Fruit fly (Drosophila melanogaster) Kc167 (cell line): Measurements from ENCODE around the gene CG4115.

Source experiments
- Myc ChIP-seq: fragments of >200 bp; optimal IDR thresholded peaks from 2 replicates; lab custom pipeline; 2017; ENCODE audit warnings: missing external identifiers
- Sin3A ChIP-seq: fragments of >200 bp; optimal IDR thresholded peaks from 2 replicates; lab custom pipeline; 2018; ENCODE audit warnings: missing external identifiers
- h ChIP-seq: fragments of >200 bp; optimal IDR thresholded peaks from 3 replicates; lab custom pipeline; 2018; ENCODE audit warnings: missing external identifiers
- psq ChIP-seq: fragments of >200 bp; optimal IDR thresholded peaks from 2 replicates; lab custom pipeline; 2017; ENCODE audit warnings: missing external identifiers
- ttk ChIP-seq: sonication (Bioruptor generic); optimal IDR thresholded peaks from 2 replicates; lab custom pipeline; 2017; ENCODE audit warnings: missing external identifiers

dm6 chr3R:12314236-12314635, 45.6 kb upstream of the CG4115 start:
- TF ChIP-seq psq (lab: Kevin White, UChicago) (no peak), Sin3A (lab: Kevin White, UChicago) (no peak), h (lab: Kevin White, UChicago) (no peak), ttk (no peak), Myc (lab: Kevin White, UChicago) (no peak)
